Fruit fly (Drosophila melanogaster): ENCODE results near the gene fh.

Gene fh

dm6 chrX:9193604-9194003 is 44.7 kb upstream of the fh start, which contains the start of gene CG12106 (continued):
- TF ChIP-seq Dek (tag; optimal IDR thresholded peaks at IDR 0.05) (no peak), CTCF (GFP tag; optimal IDR thresholded peaks at IDR 0.05) (no peak), CG2116 (GFP tag; optimal IDR thresholded peaks at IDR 0.05) (peak; percentile 3), CG12391 (tag; optimal IDR thresholded peaks at IDR 0.05) (peak; percentile 47), CG9727 (GFP tag; optimal IDR thresholded peaks at IDR 0.05) (peak; percentile 3), CG17361 (GFP tag; IDR thresholded peaks at IDR 0.05) (peak; percentile 41; the same call in 1 of the 3 replicates), Vsx1 (GFP tag; optimal IDR thresholded peaks at IDR 0.05) (no peak), CG10654 (GFP tag; optimal IDR thresholded peaks at IDR 0.05) (no peak), Ets97D (GFP tag; optimal IDR thresholded peaks at IDR 0.05) (no peak), jing (GFP tag; optimal IDR thresholded peaks at IDR 0.05) (peak; percentile 14), dati (GFP tag; IDR thresholded peaks at IDR 0.05) (no peak), cad (GFP tag; optimal IDR thresholded peaks at IDR 0.05) (no peak), sc (optimal IDR thresholded peaks at IDR 0.05) (no peak), sc (GFP tag; optimal IDR thresholded peaks at IDR 0.05) (no peak), CG1647 (GFP tag; optimal IDR thresholded peaks at IDR 0.05) (no peak), CG31365 (tag; optimal IDR thresholded peaks at IDR 0.05) (no peak), cas (GFP tag; IDR thresholded peaks at IDR 0.05) (no peak), TFAM (GFP tag; optimal IDR thresholded peaks at IDR 0.05) (no peak), CG4328 (GFP tag; optimal IDR thresholded peaks at IDR 0.05) (no peak), dmrt11E (tag; optimal IDR thresholded peaks at IDR 0.05) (peak; percentile 9), ro (GFP tag; IDR thresholded peaks at IDR 0.05) (no peak), tna (GFP tag; IDR thresholded peaks at IDR 0.05; ENCODE audit: partially characterized antibody) (no peak), CG6683 (GFP tag; optimal IDR thresholded peaks at IDR 0.05) (no peak), lab (GFP tag; optimal IDR thresholded peaks at IDR 0.05) (no peak), klu (GFP tag; IDR thresholded peaks at IDR 0.05) (no peak), luna (GFP tag; optimal IDR thresholded peaks at IDR 0.05) (no peak), jigr1 (GFP tag; IDR thresholded peaks at IDR 0.05) (no peak), CG12659 (GFP tag; optimal IDR thresholded peaks at IDR 0.05) (peak; percentile 48), NFAT (GFP tag; IDR thresholded peaks at IDR 0.05) (no peak), Doc3 (GFP tag; IDR thresholded peaks at IDR 0.05; ENCODE audit: partially characterized antibody) (no peak), MESR4 (GFP tag; optimal IDR thresholded peaks at IDR 0.05) (no peak), ase (GFP tag; IDR thresholded peaks at IDR 0.05) (no peak), CG10462 (GFP tag; optimal IDR thresholded peaks at IDR 0.05) (no peak), Dad (GFP tag; optimal IDR thresholded peaks at IDR 0.05) (no peak), CG15601 (tag; optimal IDR thresholded peaks at IDR 0.05) (peak; percentile 13), CG17829 (tag; optimal IDR thresholded peaks at IDR 0.05) (peak; percentile 49), NC2β (GFP tag; optimal IDR thresholded peaks at IDR 0.05) (peak; percentile 30), ato (GFP tag; IDR thresholded peaks at IDR 0.05; ENCODE audit: partially characterized antibody) (no peak), lov (optimal IDR thresholded peaks at IDR 0.05) (no peak), lov (GFP tag; IDR thresholded peaks at IDR 0.05) (no peak), croc (GFP tag; conservative IDR thresholded peaks at IDR 0.05) (no peak; the same call in 2 of the 3 replicates), CG2202 (tag; optimal IDR thresholded peaks at IDR 0.05) (no peak), wdn (GFP tag; IDR thresholded peaks at IDR 0.05) (no peak), HmgD (GFP tag; optimal IDR thresholded peaks at IDR 0.05) (no peak), CG4404 (GFP tag; IDR thresholded peaks at IDR 0.05) (peak; percentile 31; the same call in 1 of the 2 replicates), BtbVII (GFP tag; optimal IDR thresholded peaks at IDR 0.05) (no peak), ems (GFP tag; optimal IDR thresholded peaks at IDR 0.05) (peak; percentile 8), Hr51 (GFP tag; optimal IDR thresholded peaks at IDR 0.05) (peak in 1 of 2 experiments; percentile 48), tio (GFP tag; optimal IDR thresholded peaks at IDR 0.05) (no peak), CG43689 (GFP tag; IDR thresholded peaks at IDR 0.05) (no peak), CG1792 (GFP tag; optimal IDR thresholded peaks at IDR 0.05) (no peak), Blimp-1 (GFP tag; optimal IDR thresholded peaks at IDR 0.05) (no peak), CG18619 (GFP tag; optimal IDR thresholded peaks at IDR 0.05) (peak; percentile 33)
